Worm (Caenorhabditis elegans): Measurements from ENCODE around the gene tag-77.

Gene tag-77

ce11 chrIV:8530042-8531027, 20.0 kb upstream of the tag-77 start (continued):
- TF ChIP-seq nhr-12 (tag; optimal IDR thresholded peaks at IDR 0.05) (no peak), sem-4 (tag; optimal IDR thresholded peaks at IDR 0.05) (peak; percentile 69), alr-1 (tag; optimal IDR thresholded peaks at IDR 0.05) (no peak), skn-1 (tag; optimal IDR thresholded peaks at IDR 0.05) (peak; percentile 43), nhr-25 (tag; optimal IDR thresholded peaks at IDR 0.05) (peak; percentile 91), lin-11 (tag; optimal IDR thresholded peaks at IDR 0.05) (no peak), nhr-10 (tag; optimal IDR thresholded peaks at IDR 0.05) (no peak)

- TF ChIP-seq egl-27 (tag; optimal IDR thresholded peaks at IDR 0.05) (peak; percentile 66), Y55F3AM.14 (GFP tag; optimal IDR thresholded peaks at IDR 0.05) (no peak), zag-1 (tag; optimal IDR thresholded peaks at IDR 0.05) (no peak), blmp-1 (tag; optimal IDR thresholded peaks at IDR 0.05; ENCODE audit: insufficient read depth) (peak; percentile 73), unc-62 (GFP tag; optimal IDR thresholded peaks at IDR 0.05) (no peak), peb-1 (tag; optimal IDR thresholded peaks at IDR 0.05) (no peak), gmeb-1 (tag; optimal IDR thresholded peaks at IDR 0.05) (peak; percentile 55), nhr-21 (tag; optimal IDR thresholded peaks at IDR 0.05) (peak; percentile 93), F13H6.1 (tag; optimal IDR thresholded peaks at IDR 0.05) (peak; percentile 41), elt-3 (tag; optimal IDR thresholded peaks at IDR 0.05) (no peak), mab-5 (tag; optimal IDR thresholded peaks at IDR 0.05) (no peak), skn-1 (tag; optimal IDR thresholded peaks at IDR 0.05) (no peak), nhr-11 (tag; optimal IDR thresholded peaks at IDR 0.05) (no peak), ztf-1 (GFP tag; conservative IDR thresholded peaks at IDR 0.05) (no peak), nhr-77 (tag; optimal IDR thresholded peaks at IDR 0.05) (no peak), R02D3.7 (tag; optimal IDR thresholded peaks at IDR 0.05) (no peak), nhr-12 (tag; optimal IDR thresholded peaks at IDR 0.05) (no peak), ztf-4 (tag; optimal IDR thresholded peaks at IDR 0.05) (no peak), dmd-4 (tag; optimal IDR thresholded peaks at IDR 0.05) (no peak), lsy-2 (tag; optimal IDR thresholded peaks at IDR 0.05) (peak in 1 of 2 experiments; percentile 58), mbf-1 (tag; optimal IDR thresholded peaks at IDR 0.05) (no peak), unc-55 (GFP tag; optimal IDR thresholded peaks at IDR 0.05) (no peak), ama-1 (optimal IDR thresholded peaks at IDR 0.05) (peak; percentile 44), nhr-10 (tag; optimal IDR thresholded peaks at IDR 0.05) (no peak), lin-39 (tag; optimal IDR thresholded peaks at IDR 0.05) (no peak), ZK546.5 (tag; optimal IDR thresholded peaks at IDR 0.05) (no peak), nhr-23 (tag; optimal IDR thresholded peaks at IDR 0.05) (no peak), ztf-11 (tag; optimal IDR thresholded peaks at IDR 0.05) (no peak), nhr-25 (tag; optimal IDR thresholded peaks at IDR 0.05) (peak; percentile 95), mdl-1 (tag; optimal IDR thresholded peaks at IDR 0.05) (peak in 1 of 2 experiments; percentile 31), snpc-4 (tag; optimal IDR thresholded peaks at IDR 0.05) (no peak), nhr-6 (tag; optimal IDR thresholded peaks at IDR 0.05) (peak; percentile 76), ceh-82 (tag; optimal IDR thresholded peaks at IDR 0.05) (no peak), crh-2 (tag; optimal IDR thresholded peaks at IDR 0.05) (peak; percentile 71), sma-3 (GFP tag; optimal IDR thresholded peaks at IDR 0.05) (peak; percentile 91), alr-1 (tag; optimal IDR thresholded peaks at IDR 0.05) (no peak), unc-39 (tag; optimal IDR thresholded peaks at IDR 0.05) (no peak), aly-2 (tag; optimal IDR thresholded peaks at IDR 0.05) (no peak), nhr-237 (tag; optimal IDR thresholded peaks at IDR 0.05) (no peak), nhr-129 (tag; optimal IDR thresholded peaks at IDR 0.05) (peak; percentile 72), sma-9 (GFP tag; optimal IDR thresholded peaks at IDR 0.05) (peak; percentile 96), sma-9 (tag; optimal IDR thresholded peaks at IDR 0.05) (no peak), fos-1 (tag; optimal IDR thresholded peaks at IDR 0.05) (peak; percentile 11), elt-1 (tag; optimal IDR thresholded peaks at IDR 0.05) (no peak), lin-11 (tag; optimal IDR thresholded peaks at IDR 0.05) (no peak), C34F6.9 (tag; optimal IDR thresholded peaks at IDR 0.05) (peak; percentile 17), lin-13 (GFP tag; optimal IDR thresholded peaks at IDR 0.05) (no peak), sem-4 (tag; optimal IDR thresholded peaks at IDR 0.05) (peak; percentile 50), ceh-16 (tag; optimal IDR thresholded peaks at IDR 0.05) (no peak)
These were observed 18.7 kb upstream of the tag-77 start for ce11 chrIV:8529039-8529438.

Measured in whole organism, L2 larva.